Worm (Caenorhabditis elegans) whole organism, late embryonic: ENCODE data around the gene twk-35.

Experiments
- C38D4.7 ChIP-seq: fragments of 200-800 bp; sonication (Bioruptor generic); optimal IDR thresholded peaks from 2 replicates; lab custom pipeline; 2018; ENCODE audit warnings: mild to moderate bottlenecking, missing genetic modification characterization, moderate library complexity, missing compliant biosample characterization
- K02D7.2 ChIP-seq: sonication (generic microtip); optimal IDR thresholded peaks from 2 replicates; lab custom pipeline; 2017; ENCODE audit warnings: mild to moderate bottlenecking, missing genetic modification characterization, missing compliant biosample characterization
- K09A11.1 ChIP-seq: sonication (generic microtip); optimal IDR thresholded peaks from 2 replicates; lab custom pipeline; 2017; ENCODE audit warnings: antibody characterized with exemption, mild to moderate bottlenecking, missing genetic modification characterization, missing compliant biosample characterization; ENCODE audit not compliant: insufficient read depth
- ahr-1 ChIP-seq: sonication (generic microtip); optimal IDR thresholded peaks from 2 replicates; lab custom pipeline; 2016; ENCODE audit warnings: missing genetic modification characterization, missing compliant biosample characterization
- ama-1 ChIP-seq: fragments of 150-350 bp; optimal IDR thresholded peaks from 2 replicates; lab custom pipeline; 2014
- ceh-18 ChIP-seq: sonication (generic microtip); optimal IDR thresholded peaks from 2 replicates; lab custom pipeline; 2016; ENCODE audit warnings: missing genetic modification characterization, missing compliant biosample characterization
- ceh-19 ChIP-seq: fragments of 200-800 bp; sonication (Bioruptor generic); optimal IDR thresholded peaks from 2 replicates; lab custom pipeline; 2018; ENCODE audit warnings: mild to moderate bottlenecking, missing genetic modification characterization, missing compliant biosample characterization
- ceh-24 ChIP-seq: sonication (generic microtip); optimal IDR thresholded peaks from 2 replicates; lab custom pipeline; 2016; ENCODE audit warnings: mild to moderate bottlenecking, missing genetic modification characterization, missing compliant biosample characterization
- ceh-30 ChIP-seq: fragments of 150-350 bp; optimal IDR thresholded peaks from 2 replicates; lab custom pipeline; 2014; ENCODE audit warnings: missing biosample characterization, missing genetic modification characterization
- ceh-31 ChIP-seq: sonication (generic microtip); optimal IDR thresholded peaks from 2 replicates; lab custom pipeline; 2016; ENCODE audit warnings: missing genetic modification characterization, missing compliant biosample characterization
- ceh-34 ChIP-seq: sonication (generic microtip); optimal IDR thresholded peaks from 2 replicates; lab custom pipeline; 2016; ENCODE audit warnings: mild to moderate bottlenecking, missing genetic modification characterization, missing compliant biosample characterization
- ceh-45 ChIP-seq: fragments of 200-800 bp; sonication (Bioruptor generic); IDR thresholded peaks from 2 replicates; pipeline ENCODE4 v1.3.6; 2022; ENCODE audit warnings: missing genetic modification reagents, missing genetic modification characterization, missing compliant biosample characterization
- ceh-48 ChIP-seq: sonication (generic microtip); optimal IDR thresholded peaks from 2 replicates; lab custom pipeline; 2016; ENCODE audit warnings: missing genetic modification characterization, inconsistent platforms, missing compliant biosample characterization
- che-1 ChIP-seq: sonication (generic microtip); optimal IDR thresholded peaks from 2 replicates; lab custom pipeline; 2016; ENCODE audit warnings: mild to moderate bottlenecking, missing genetic modification characterization, missing compliant biosample characterization
- elt-2 ChIP-seq: sonication (generic microtip); optimal IDR thresholded peaks from 2 replicates; lab custom pipeline; 2016; ENCODE audit warnings: missing genetic modification reagents, missing genetic modification characterization, missing compliant biosample characterization
- elt-4 ChIP-seq: sonication (generic microtip); optimal IDR thresholded peaks from 2 replicates; lab custom pipeline; 2016; ENCODE audit warnings: missing genetic modification characterization, missing compliant biosample characterization
- eyg-1 ChIP-seq: sonication (generic microtip); optimal IDR thresholded peaks from 2 replicates; lab custom pipeline; 2016; ENCODE audit warnings: missing genotype, missing genetic modification characterization, missing compliant biosample characterization
- fax-1 ChIP-seq: sonication (generic microtip); optimal IDR thresholded peaks from 2 replicates; lab custom pipeline; 2016; ENCODE audit warnings: missing genotype, missing genetic modification characterization, missing compliant biosample characterization
- fkh-10 ChIP-seq: fragments of 150-350 bp; optimal IDR thresholded peaks from 2 replicates; lab custom pipeline; 2014; ENCODE audit warnings: missing biosample characterization, missing genetic modification reagents, missing genetic modification characterization
- hlh-15 ChIP-seq: sonication (generic microtip); optimal IDR thresholded peaks from 2 replicates; lab custom pipeline; 2016; ENCODE audit warnings: missing genetic modification characterization, missing compliant biosample characterization
- hlh-6 ChIP-seq: sonication (generic microtip); optimal IDR thresholded peaks from 2 replicates; lab custom pipeline; 2016; ENCODE audit warnings: missing genotype, missing genetic modification characterization, missing compliant biosample characterization
- lin-11 ChIP-seq: fragments of 200-800 bp; sonication (Bioruptor generic); optimal IDR thresholded peaks from 2 replicates; lab custom pipeline; 2018; ENCODE audit warnings: mild to moderate bottlenecking, missing genetic modification characterization, missing compliant biosample characterization
- mec-3 ChIP-seq: sonication (generic microtip); optimal IDR thresholded peaks from 2 replicates; lab custom pipeline; 2016; ENCODE audit warnings: borderline replicate concordance, missing genetic modification characterization, missing compliant biosample characterization
- nfya-1 ChIP-seq: sonication (generic microtip); optimal IDR thresholded peaks from 2 replicates; lab custom pipeline; 2017; ENCODE audit warnings: missing genetic modification characterization, mild to moderate bottlenecking, missing compliant biosample characterization, antibody characterized with exemption, moderate library complexity
- npax-4 ChIP-seq: sonication (generic microtip); optimal IDR thresholded peaks from 2 replicates; lab custom pipeline; 2016; ENCODE audit warnings: missing genetic modification characterization, missing compliant biosample characterization
- odd-2 ChIP-seq: sonication (generic microtip); optimal IDR thresholded peaks from 2 replicates; lab custom pipeline; 2017; ENCODE audit warnings: antibody characterized with exemption, mild to moderate bottlenecking, missing genetic modification characterization, missing compliant biosample characterization
- pat-9 ChIP-seq: fragments of 200-800 bp; sonication (Bioruptor generic); optimal IDR thresholded peaks from 2 replicates; lab custom pipeline; 2018; ENCODE audit warnings: mild to moderate bottlenecking, missing genetic modification characterization, moderate library complexity, missing compliant biosample characterization
- pha-2 ChIP-seq: sonication (generic microtip); optimal IDR thresholded peaks from 2 replicates; lab custom pipeline; 2017; ENCODE audit warnings: mild to moderate bottlenecking, missing genetic modification characterization, missing compliant biosample characterization
- pros-1 ChIP-seq: fragments of 150-350 bp; optimal IDR thresholded peaks from 2 replicates; lab custom pipeline; 2014; ENCODE audit warnings: missing biosample characterization, missing genetic modification reagents, missing genetic modification characterization
- sdc-2 ChIP-seq: sonication (generic microtip); optimal IDR thresholded peaks from 2 replicates; lab custom pipeline; 2016; ENCODE audit warnings: missing genotype, missing genetic modification characterization, missing compliant biosample characterization
- ttx-3 ChIP-seq: sonication (generic microtip); optimal IDR thresholded peaks from 2 replicates; lab custom pipeline; 2016; ENCODE audit warnings: missing genetic modification reagents, missing genetic modification characterization, missing compliant biosample characterization
- unc-3 ChIP-seq, 2 experiments: fragments of 200-800 bp in 1 of 2; sonication (Bioruptor generic) in 1 of 2; sonication (generic microtip) in 1 of 2; conservative IDR thresholded peaks in 1 of 2; optimal IDR thresholded peaks in 1 of 2; 2 replicates each; pipeline versions ENCODE4 v1.3.6 to Lab custom; 2016 to 2022; ENCODE audit warnings: missing compliant biosample characterization in 2 of 2, missing genetic modification characterization in 2 of 2, missing genetic modification reagents in 1 of 2
- unc-42 ChIP-seq: sonication (generic microtip); optimal IDR thresholded peaks from 2 replicates; lab custom pipeline; 2016; ENCODE audit warnings: missing genotype, missing genetic modification characterization, missing compliant biosample characterization
- unc-55 ChIP-seq: sonication (generic microtip); optimal IDR thresholded peaks from 2 replicates; lab custom pipeline; 2017; ENCODE audit warnings: missing biosample characterization, missing genetic modification reagents, missing genetic modification characterization
- unc-86 ChIP-seq: sonication (generic microtip); optimal IDR thresholded peaks from 2 replicates; lab custom pipeline; 2016; ENCODE audit warnings: missing genetic modification characterization, missing compliant biosample characterization
- ztf-16 ChIP-seq: sonication (generic microtip); optimal IDR thresholded peaks from 2 replicates; lab custom pipeline; 2017; ENCODE audit warnings: missing genetic modification characterization, missing compliant biosample characterization

The twk-35 gene

DNA sequence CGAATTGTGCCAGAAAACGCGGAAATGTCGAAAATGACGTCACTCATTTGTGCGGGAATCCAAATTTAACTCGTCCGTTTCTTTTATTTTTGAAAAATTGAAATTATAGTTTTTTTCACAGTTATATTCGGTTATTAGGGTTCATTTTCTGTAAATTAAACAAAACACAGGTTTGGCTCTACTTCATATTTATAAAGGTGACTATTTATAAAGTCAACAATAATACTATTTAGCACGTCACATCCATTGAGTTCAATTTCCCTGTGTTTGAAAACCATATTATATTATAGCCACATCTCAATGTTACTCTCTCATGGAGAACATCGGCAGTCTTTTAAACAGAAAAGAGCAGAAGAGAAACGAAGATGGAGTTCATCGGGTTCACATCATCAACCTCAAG is at the start of gene twk-35:
TSS of gene twk-35 (plus strand) at position 301 of the 400 bp plus-strand sequence.
- TF ChIP-seq ceh-18 (tag; lab: Kevin White, UChicago) = no peak
- TF ChIP-seq odd-2 (tag; lab: Kevin White, UChicago) = no peak
- no peak for TF ChIP-seq ceh-19
- TF ChIP-seq fkh-10 (GFP tag; lab: Kevin White, UChicago) = no peak
- TF ChIP-seq ahr-1 (tag; lab: Kevin White, UChicago) = no peak
- no peak for TF ChIP-seq unc-86
- TF ChIP-seq hlh-15 (tag; lab: Kevin White, UChicago) = no peak
- TF ChIP-seq npax-4 = no peak
- no peak for TF ChIP-seq fax-1
- TF ChIP-seq ama-1 (lab: Kevin White, UChicago) = no peak
- TF ChIP-seq ceh-24 = no peak
- TF ChIP-seq che-1 (tag; lab: Kevin White, UChicago) = no peak
- no peak for TF ChIP-seq elt-4 (tag; lab: Kevin White, UChicago)
- no peak for TF ChIP-seq K09A11.1 (tag; lab: Kevin White, UChicago)
- TF ChIP-seq pha-2 = no peak
- TF ChIP-seq unc-3 (GFP tag; conservative IDR thresholded peaks at IDR 0.05; lab: Robert Waterston, UW) = no peak
- no peak for TF ChIP-seq unc-3 (tag; optimal IDR thresholded peaks at IDR 0.05; lab: Kevin White, UChicago)
- TF ChIP-seq ttx-3 (tag; lab: Kevin White, UChicago) = no peak
- TF ChIP-seq ceh-30 (tag; lab: Kevin White, UChicago) = no peak
- TF ChIP-seq, all 69 proteins: peak for 0

DNA sequence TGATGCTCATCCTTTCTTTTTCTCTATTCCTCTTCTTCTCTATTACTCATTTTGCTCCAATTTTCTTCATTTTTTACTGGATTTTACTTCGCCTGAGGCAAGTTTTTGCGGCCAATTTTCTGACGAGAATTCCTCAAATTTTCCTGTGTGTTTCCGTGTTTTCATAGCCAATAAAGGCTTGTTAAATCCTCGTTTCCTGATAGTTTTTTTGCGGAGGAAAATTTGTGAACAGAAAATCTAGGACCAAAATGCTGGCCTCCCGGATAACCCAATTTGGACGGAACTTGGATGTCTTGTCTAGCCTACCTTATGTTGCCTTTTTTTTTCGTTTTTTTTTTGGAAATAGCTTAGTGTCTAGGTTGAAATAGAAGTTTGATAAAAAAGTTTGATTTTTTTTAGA is 49.1 kb upstream of the twk-35 start:
- TF ChIP-seq ama-1 (lab: Kevin White, UChicago) (no peak), unc-42 (tag; lab: Kevin White, UChicago) (peak; percentile 18)

DNA sequence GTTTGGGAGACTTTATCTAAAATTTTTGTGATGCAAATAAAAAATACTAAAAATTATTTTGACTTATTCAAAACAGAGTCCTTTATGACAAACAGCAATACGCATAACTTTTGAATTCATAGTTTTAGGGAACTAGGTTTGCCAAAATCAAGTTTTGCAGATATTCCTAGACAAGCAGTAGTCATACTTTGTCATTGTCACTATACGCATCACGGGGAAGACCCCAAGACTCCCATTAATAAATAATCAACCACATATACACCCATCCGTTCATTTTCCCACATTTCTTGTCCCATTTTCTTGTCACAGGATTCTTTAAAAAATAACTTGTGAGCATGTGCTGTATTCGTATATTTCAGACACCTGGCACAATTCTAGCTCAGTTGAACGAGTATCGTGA is 48.4 kb upstream of the twk-35 start, which contains the start of gene Y44A6D.7:
TSS of gene Y44A6D.7 (plus strand) at position 301 of the 400 bp plus-strand sequence.
- no peak for TF ChIP-seq nfya-1
- TF ChIP-seq mec-3 (tag; lab: Kevin White, UChicago) = no peak
- no peak for TF ChIP-seq ceh-34
- no peak for TF ChIP-seq C38D4.7 (GFP tag; lab: Kevin White, UChicago)
- no peak for TF ChIP-seq sdc-2 (tag; lab: Kevin White, UChicago)

DNA sequence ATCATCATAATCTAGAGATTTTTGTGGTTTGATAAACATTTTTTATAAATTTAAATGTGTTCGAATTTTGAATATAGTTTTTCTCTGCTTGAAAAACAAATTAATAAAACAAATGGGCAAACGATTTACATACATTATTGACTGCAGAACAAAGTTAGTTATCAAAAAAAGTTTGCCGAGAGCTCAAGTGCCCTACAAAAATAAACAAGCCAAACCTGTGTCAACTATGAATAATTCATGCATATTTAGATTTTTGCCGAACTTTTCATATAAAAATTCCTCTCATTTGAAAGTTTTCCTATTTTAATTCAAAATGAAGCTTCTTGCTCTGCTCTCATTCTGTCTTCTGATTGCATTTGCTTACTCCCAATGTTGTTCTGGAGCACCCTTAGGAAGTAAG is 46.9 kb upstream of the twk-35 start, which contains the start of gene sshk-1:
TSS of gene sshk-1 (plus strand) at position 301 of the 400 bp plus-strand sequence.
- TF ChIP-seq C38D4.7 (GFP tag; lab: Kevin White, UChicago) = no peak
- no peak for TF ChIP-seq K02D7.2 (tag; lab: Kevin White, UChicago)
- no peak for TF ChIP-seq ceh-18 (tag; lab: Kevin White, UChicago)
- TF ChIP-seq lin-11 (tag; lab: Kevin White, UChicago) = no peak
- no peak for TF ChIP-seq hlh-6

DNA sequence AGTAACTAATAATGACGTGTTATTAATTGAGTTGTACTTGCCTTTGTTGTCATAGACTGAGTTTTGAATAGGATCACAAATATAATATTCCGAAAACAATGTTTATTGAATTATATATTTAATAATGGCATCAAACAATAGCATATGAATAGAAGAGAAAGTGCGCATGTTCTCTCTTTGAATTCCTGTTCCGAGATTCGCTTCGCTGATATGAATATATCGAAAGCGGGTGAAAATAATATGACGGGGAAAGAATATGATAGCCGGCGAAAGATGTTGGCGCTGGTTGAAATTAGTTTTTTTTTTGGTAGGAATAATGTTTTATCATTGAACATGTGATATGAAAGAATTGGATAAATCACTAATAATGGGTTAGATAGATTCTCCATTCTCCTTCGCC is 42.7 kb upstream of the twk-35 start, which contains the start of gene T03D8.6:
TSS of gene T03D8.6 (minus strand) at position 298 of the 400 bp plus-strand sequence.
- TF ChIP-seq ceh-31 (tag; lab: Kevin White, UChicago) (no peak), unc-55 (GFP tag; lab: Kevin White, UChicago) (no peak), sdc-2 (tag; lab: Kevin White, UChicago) (no peak), pat-9 (tag; lab: Kevin White, UChicago) (no peak), ceh-45 (GFP tag; lab: Robert Waterston, UW) (no peak), eyg-1 (tag; lab: Kevin White, UChicago) (no peak), elt-2 (tag; lab: Kevin White, UChicago) (no peak), ztf-16 (no peak), ceh-48 (tag; lab: Kevin White, UChicago) (no peak), ceh-34 (no peak), unc-86 (no peak), pros-1 (tag; lab: Kevin White, UChicago) (no peak), unc-3 (GFP tag; conservative IDR thresholded peaks at IDR 0.05; lab: Robert Waterston, UW) (no peak), unc-3 (tag; optimal IDR thresholded peaks at IDR 0.05; lab: Kevin White, UChicago) (no peak)
- TF ChIP-seq, all 69 proteins: peak for 0
